Fruit fly (Drosophila melanogaster) whole organism, embryonic: ENCODE data around the gene Sec61alpha.

ENCODE experiments used
- Ada2b ChIP-seq: fragments of 200-800 bp; sonication (Bioruptor generic); IDR thresholded peaks from 2 replicates; pipeline ENCODE4 v1.3.6; 2022; ENCODE audit warnings: missing biosample characterization, missing genetic modification characterization
- B-H2 ChIP-seq: fragments of 200-800 bp; sonication (Bioruptor generic); optimal IDR thresholded peaks from 2 replicates; lab custom pipeline; 2018; ENCODE audit warnings: missing biosample characterization, mild to moderate bottlenecking, missing genetic modification characterization
- CG11696 ChIP-seq: fragments of 200-800 bp; sonication (Bioruptor generic); IDR thresholded peaks from 2 replicates; pipeline ENCODE4 v1.3.6; 2022; ENCODE audit warnings: missing biosample characterization, missing genetic modification characterization
- CG14441 ChIP-seq: fragments of 200-800 bp; sonication (Bioruptor generic); IDR thresholded peaks from 2 replicates; pipeline ENCODE4 v1.3.6; 2022; ENCODE audit warnings: missing biosample characterization, missing genetic modification characterization
- CG14860 ChIP-seq: fragments of 200-800 bp; sonication (Bioruptor generic); IDR thresholded peaks from 3 replicates; pipeline ENCODE4 v1.3.6; 2022; ENCODE audit warnings: missing biosample characterization, missing genetic modification characterization; ENCODE audit not compliant: partially characterized antibody
- CG15073 ChIP-seq: fragments of 200-800 bp; sonication (Bioruptor generic); optimal IDR thresholded peaks from 2 replicates; lab custom pipeline; 2016; ENCODE audit warnings: missing biosample characterization, missing genetic modification characterization
- CG1529 ChIP-seq: fragments of 200-800 bp; sonication (Bioruptor generic); optimal IDR thresholded peaks from 3 replicates; lab custom pipeline; 2018; ENCODE audit warnings: missing biosample characterization, missing genetic modification characterization
- CG15696 ChIP-seq: fragments of 200-800 bp; sonication (Bioruptor generic); optimal IDR thresholded peaks from 2 replicates; lab custom pipeline; 2019; ENCODE audit warnings: missing biosample characterization, mild to moderate bottlenecking, missing genetic modification characterization, moderate library complexity
- CG1792 ChIP-seq: fragments of 200-800 bp; sonication (Bioruptor generic); optimal IDR thresholded peaks from 2 replicates; lab custom pipeline; 2016; ENCODE audit warnings: missing biosample characterization, missing genetic modification characterization
- CG2678 ChIP-seq: fragments of 200-800 bp; sonication (Bioruptor generic); optimal IDR thresholded peaks from 3 replicates; lab custom pipeline; 2019; ENCODE audit warnings: missing biosample characterization, mild to moderate bottlenecking, missing genetic modification characterization, moderate library complexity
- CG3163 ChIP-seq: fragments of 200-800 bp; sonication (Bioruptor generic); optimal IDR thresholded peaks from 3 replicates; lab custom pipeline; 2016; ENCODE audit warnings: missing biosample characterization, missing genetic modification characterization
- CG32772 ChIP-seq: fragments of 200-800 bp; sonication (Bioruptor generic); IDR thresholded peaks from 2 replicates; pipeline ENCODE4 v1.3.6; 2022; ENCODE audit warnings: missing biosample characterization, missing genetic modification characterization
- CG34376 ChIP-seq: fragments of 200-800 bp; sonication (Bioruptor generic); optimal IDR thresholded peaks from 2 replicates; lab custom pipeline; 2018; ENCODE audit warnings: missing biosample characterization, mild to moderate bottlenecking, missing genetic modification characterization
- CG3838 ChIP-seq: fragments of 200-800 bp; sonication (Bioruptor generic); optimal IDR thresholded peaks from 3 replicates; lab custom pipeline; 2016; ENCODE audit warnings: missing biosample characterization, missing genetic modification characterization
- CG5953 ChIP-seq: fragments of 200-800 bp; sonication (Bioruptor generic); IDR thresholded peaks from 2 replicates; pipeline ENCODE4 v1.3.6; 2022; ENCODE audit warnings: missing biosample characterization, missing genetic modification characterization
- CG8944 ChIP-seq: fragments of 200-800 bp; sonication (Bioruptor generic); optimal IDR thresholded peaks from 3 replicates; lab custom pipeline; 2016; ENCODE audit warnings: missing biosample characterization, missing genetic modification characterization
- CG9215 ChIP-seq: fragments of 200-800 bp; sonication (Bioruptor generic); IDR thresholded peaks from 2 replicates; pipeline ENCODE4 v1.3.6; 2022; ENCODE audit warnings: missing biosample characterization, missing genetic modification characterization
- CG9797 ChIP-seq: fragments of 200-800 bp; sonication (Bioruptor generic); optimal IDR thresholded peaks from 3 replicates; lab custom pipeline; 2018; ENCODE audit warnings: missing biosample characterization, mild to moderate bottlenecking, missing genetic modification characterization
- Dad ChIP-seq: fragments of 200-800 bp; sonication (Bioruptor generic); optimal IDR thresholded peaks from 3 replicates; lab custom pipeline; 2016; ENCODE audit warnings: missing biosample characterization, missing genetic modification characterization
- Dfd ChIP-seq, 2 experiments: fragments of >200 bp; optimal IDR thresholded peaks; 2 replicates each; lab custom pipeline; 2017; ENCODE audit warnings: missing biosample characterization in 2 of 2, missing genetic modification characterization in 2 of 2
- Dref ChIP-seq: fragments of 200-800 bp; sonication (Bioruptor generic); IDR thresholded peaks from 2 replicates; pipeline ENCODE4 v1.3.6; 2022; ENCODE audit warnings: missing biosample characterization, missing genetic modification characterization
- E2f1 ChIP-seq: fragments of 200-800 bp; sonication (Bioruptor generic); IDR thresholded peaks from 2 replicates; pipeline ENCODE4 v1.3.6; 2022; ENCODE audit warnings: missing biosample characterization, missing genetic modification characterization
- E2f2 ChIP-seq: fragments of 200-800 bp; sonication (Bioruptor generic); IDR thresholded peaks from 2 replicates; pipeline ENCODE4 v1.3.6; 2022; ENCODE audit warnings: missing biosample characterization, missing genetic modification characterization
- Ets97D ChIP-seq: fragments of 200-800 bp; sonication (Bioruptor generic); optimal IDR thresholded peaks from 3 replicates; lab custom pipeline; 2016; ENCODE audit warnings: missing biosample characterization, missing genetic modification characterization
- H2.0 ChIP-seq: fragments of 200-800 bp; sonication (Bioruptor generic); IDR thresholded peaks from 2 replicates; pipeline ENCODE4 v1.3.6; 2022; ENCODE audit warnings: missing biosample characterization, missing genetic modification characterization
- Hmr ChIP-seq: fragments of 200-800 bp; sonication (Bioruptor generic); optimal IDR thresholded peaks from 3 replicates; lab custom pipeline; 2017; ENCODE audit warnings: mild to moderate bottlenecking, missing biosample characterization, missing genetic modification reagents, missing genetic modification characterization
- Hmx ChIP-seq: fragments of 200-800 bp; sonication (Bioruptor generic); optimal IDR thresholded peaks from 2 replicates; lab custom pipeline; 2016; ENCODE audit warnings: missing biosample characterization, missing genetic modification characterization
- Lpt ChIP-seq: fragments of >200 bp; optimal IDR thresholded peaks from 2 replicates; lab custom pipeline; 2018; ENCODE audit warnings: missing biosample characterization, missing genetic modification characterization
- Med ChIP-seq: fragments of 200-800 bp; sonication (Bioruptor generic); peaks from one replicate; lab custom pipeline; 2016; ENCODE audit warnings: missing biosample characterization, missing genetic modification characterization, mild to moderate bottlenecking, inconsistent platforms, moderate library complexity
- Myb ChIP-seq: fragments of 200-800 bp; sonication (Bioruptor generic); optimal IDR thresholded peaks from 2 replicates; lab custom pipeline; 2016; ENCODE audit warnings: missing biosample characterization, missing genetic modification characterization
- NC2β ChIP-seq: fragments of 200-800 bp; sonication (Bioruptor generic); optimal IDR thresholded peaks from 2 replicates; lab custom pipeline; 2016; ENCODE audit warnings: missing biosample characterization, missing genetic modification characterization
- Sry-δ ChIP-seq: fragments of 200-800 bp; sonication (Bioruptor generic); optimal IDR thresholded peaks from 2 replicates; lab custom pipeline; 2016; ENCODE audit warnings: missing biosample characterization, missing genetic modification characterization
- Taf1 ChIP-seq: fragments of 200-800 bp; sonication (Bioruptor generic); IDR thresholded peaks from 2 replicates; pipeline ENCODE4 v1.3.6; 2022; ENCODE audit warnings: missing biosample characterization, missing genetic modification characterization
- ara ChIP-seq: fragments of 200-800 bp; sonication (Bioruptor generic); IDR thresholded peaks from 2 replicates; pipeline ENCODE4 v1.3.6; 2022; ENCODE audit warnings: missing biosample characterization, missing genetic modification characterization
- crc ChIP-seq: fragments of 200-800 bp; sonication (Bioruptor generic); optimal IDR thresholded peaks from 2 replicates; lab custom pipeline; 2016; ENCODE audit warnings: missing biosample characterization, missing genetic modification characterization
- crol ChIP-seq: fragments of 200-800 bp; sonication (Bioruptor generic); IDR thresholded peaks from 2 replicates; pipeline ENCODE4 v1.3.6; 2022; ENCODE audit warnings: missing biosample characterization, missing genetic modification characterization
- danr ChIP-seq: fragments of 200-800 bp; sonication (Bioruptor generic); IDR thresholded peaks from 2 replicates; pipeline ENCODE4 v1.3.6; 2022; ENCODE audit warnings: missing biosample characterization, missing genetic modification characterization
- disco-r ChIP-seq: fragments of 200-800 bp; sonication (Bioruptor generic); optimal IDR thresholded peaks from 2 replicates; lab custom pipeline; 2016; ENCODE audit warnings: missing biosample characterization, missing genetic modification characterization
- dmrt11E ChIP-seq: fragments of 200-800 bp; sonication (Bioruptor generic); optimal IDR thresholded peaks from 3 replicates; lab custom pipeline; 2018; ENCODE audit warnings: missing biosample characterization, mild to moderate bottlenecking, missing genetic modification characterization, moderate library complexity
- dpn ChIP-seq, 2 experiments: fragments of 200-800 bp; sonication (Bioruptor generic); optimal IDR thresholded peaks; 3 replicates each; lab custom pipeline; 2016; ENCODE audit warnings: missing biosample characterization in 2 of 2, missing genetic modification characterization in 2 of 2
- ftz-f1 ChIP-seq: fragments of 200-800 bp; sonication (Bioruptor generic); optimal IDR thresholded peaks from 2 replicates; lab custom pipeline; 2016; ENCODE audit warnings: missing biosample characterization, missing genetic modification characterization
- gem ChIP-seq: fragments of 200-800 bp; sonication (Bioruptor generic); optimal IDR thresholded peaks from 2 replicates; lab custom pipeline; 2019; ENCODE audit warnings: missing biosample characterization, mild to moderate bottlenecking, missing genetic modification characterization, moderate library complexity
- jigr1 ChIP-seq: fragments of 200-800 bp; sonication (Bioruptor generic); IDR thresholded peaks from 3 replicates; pipeline ENCODE4 v1.3.6; 2022; ENCODE audit warnings: missing biosample characterization, missing genetic modification characterization
- jumu ChIP-seq: fragments of 200-800 bp; sonication (Bioruptor generic); optimal IDR thresholded peaks from 3 replicates; lab custom pipeline; 2016; ENCODE audit warnings: missing biosample characterization, missing genetic modification characterization
- kni ChIP-seq: fragments of 200-800 bp; sonication (Bioruptor generic); optimal IDR thresholded peaks from 3 replicates; lab custom pipeline; 2017; ENCODE audit warnings: mild to moderate bottlenecking, missing biosample characterization, missing genetic modification reagents, missing genetic modification characterization
- odd ChIP-seq: fragments of 200-800 bp; sonication (Bioruptor generic); optimal IDR thresholded peaks from 2 replicates; lab custom pipeline; 2017; ENCODE audit warnings: missing biosample characterization, mild to moderate bottlenecking, missing genetic modification characterization
- peb ChIP-seq: fragments of 200-800 bp; sonication (Bioruptor generic); IDR thresholded peaks from 2 replicates; pipeline ENCODE4 v1.3.6; 2022; ENCODE audit warnings: missing biosample characterization, missing genetic modification characterization
- pnt ChIP-seq: fragments of 200-800 bp; sonication (Bioruptor generic); optimal IDR thresholded peaks from 3 replicates; lab custom pipeline; 2016; ENCODE audit warnings: missing biosample characterization, missing genetic modification characterization
- pum ChIP-seq: fragments of 200-800 bp; sonication (Bioruptor generic); optimal IDR thresholded peaks from 2 replicates; lab custom pipeline; 2016; ENCODE audit warnings: missing biosample characterization, missing genetic modification characterization
- scrt ChIP-seq: fragments of 200-800 bp; sonication (Bioruptor generic); optimal IDR thresholded peaks from 2 replicates; lab custom pipeline; 2018; ENCODE audit warnings: missing biosample characterization, mild to moderate bottlenecking, missing genetic modification characterization, moderate library complexity
- sens ChIP-seq: fragments of 200-800 bp; sonication (Bioruptor generic); peaks from one replicate; lab custom pipeline; 2016; ENCODE audit warnings: missing biosample characterization, missing genetic modification characterization
- zfh1 ChIP-seq: fragments of 200-800 bp; sonication (Bioruptor generic); IDR thresholded peaks from 3 replicates; pipeline ENCODE4 v1.3.6; 2022; ENCODE audit warnings: missing biosample characterization, missing genetic modification characterization
- zfh2 ChIP-seq: fragments of 200-800 bp; sonication (Bioruptor generic); optimal IDR thresholded peaks from 2 replicates; lab custom pipeline; 2016; ENCODE audit warnings: missing biosample characterization, missing genetic modification characterization

Gene Sec61alpha

DNA sequence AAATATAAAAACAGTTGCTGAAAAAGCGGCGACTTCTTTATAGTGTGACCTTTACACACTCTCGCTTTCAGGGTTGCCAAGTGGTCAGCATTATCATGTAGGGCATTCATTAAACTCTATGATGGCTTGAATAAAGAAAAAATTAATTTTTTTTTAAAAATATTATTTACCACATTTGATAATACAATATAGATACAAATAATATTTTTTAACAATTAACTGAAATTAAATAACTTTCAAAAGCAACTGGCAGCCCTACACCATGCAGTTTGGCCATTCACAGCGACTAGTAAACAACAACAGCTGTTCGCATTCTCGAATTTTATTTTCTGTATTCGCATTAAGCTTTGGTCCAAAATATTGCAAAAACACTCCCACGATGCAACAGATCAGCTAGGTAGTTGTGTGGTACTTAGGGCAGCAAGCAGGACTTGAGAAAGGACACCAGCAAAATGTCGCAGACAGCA, 10.4 kb upstream of the Sec61alpha start, which contains the start of the genes Phf5a and CG31638 (continued):
- TF ChIP-seq Sry-δ (GFP tag; lab: Kevin White, UChicago): no peak
- TF ChIP-seq disco-r (GFP tag; lab: Kevin White, UChicago): peak; percentile 39
- TF ChIP-seq CG9797: peak; percentile 86
- peak; percentile 72 for TF ChIP-seq odd
- TF ChIP-seq Ets97D (GFP tag; lab: Kevin White, UChicago): peak; percentile 35
- TF ChIP-seq CG2678: peak; percentile 96
- peak; percentile 85 for TF ChIP-seq jumu (GFP tag; lab: Kevin White, UChicago)
- TF ChIP-seq danr (GFP tag; lab: Robert Waterston, UW): peak; percentile 94
- TF ChIP-seq crol (GFP tag; lab: Robert Waterston, UW): peak; percentile 53; the same call in 1 of the 2 replicates
- TF ChIP-seq sens (GFP tag; lab: Kevin White, UChicago): peak; percentile 86
- TF ChIP-seq dpn (GFP tag; optimal IDR thresholded peaks at IDR 0.05; lab: Kevin White, UChicago): peak; percentile 66 to 92
- TF ChIP-seq crc (GFP tag; lab: Kevin White, UChicago): peak; percentile 38
- TF ChIP-seq zfh1 (GFP tag; lab: Robert Waterston, UW): peak; percentile 70
- TF ChIP-seq ara (GFP tag; lab: Robert Waterston, UW): peak; percentile 95
- TF ChIP-seq Dfd (GFP tag; optimal IDR thresholded peaks at IDR 0.05; lab: Kevin White, UChicago): no peak
- TF ChIP-seq CG5953 (GFP tag; lab: Robert Waterston, UW): no peak
- peak; percentile 90 for TF ChIP-seq CG11696
- TF ChIP-seq NC2β (GFP tag; lab: Kevin White, UChicago): peak; percentile 60
- TF ChIP-seq Dref (GFP tag; lab: Robert Waterston, UW): no peak
- TF ChIP-seq Hmx (GFP tag; lab: Kevin White, UChicago): peak; percentile 18
- no peak for TF ChIP-seq Lpt
- TF ChIP-seq CG8944: peak; percentile 72
- TF ChIP-seq scrt (GFP tag; lab: Kevin White, UChicago): peak; percentile 88
- TF ChIP-seq jigr1 (GFP tag; lab: Robert Waterston, UW): peak; percentile 93
- TF ChIP-seq pnt (GFP tag; lab: Kevin White, UChicago): peak; percentile 86
- TF ChIP-seq E2f1 (GFP tag; lab: Robert Waterston, UW): peak; percentile 98
- TF ChIP-seq CG14860 (GFP tag; lab: Robert Waterston, UW): no peak
- peak; percentile 53; the same call in 1 of the 2 replicates for TF ChIP-seq H2.0 (GFP tag; lab: Robert Waterston, UW)
- TF ChIP-seq Dad (GFP tag; lab: Kevin White, UChicago): no peak
- TF ChIP-seq Hmr (GFP tag; lab: Kevin White, UChicago): peak; percentile 96
- peak; percentile 54 for TF ChIP-seq Ada2b (GFP tag; lab: Robert Waterston, UW)
- TF ChIP-seq B-H2 (GFP tag; lab: Kevin White, UChicago): peak; percentile 62
- TF ChIP-seq gem (tag; lab: Kevin White, UChicago): peak; percentile 99
- peak; percentile 98 for TF ChIP-seq CG32772
- peak; percentile 98 for TF ChIP-seq CG14441
- no peak for TF ChIP-seq CG3163 (GFP tag; lab: Kevin White, UChicago)
- peak; percentile 66; the same call in 1 of the 2 replicates for TF ChIP-seq E2f2 (GFP tag; lab: Robert Waterston, UW)
- peak; percentile 95 for TF ChIP-seq Taf1
- peak; percentile 94 for TF ChIP-seq peb (GFP tag; lab: Robert Waterston, UW)
- no peak for TF ChIP-seq CG15073 (GFP tag; lab: Kevin White, UChicago)
- TF ChIP-seq pum (GFP tag; lab: Kevin White, UChicago): peak; percentile 62
- TF ChIP-seq dmrt11E (tag; lab: Kevin White, UChicago): peak; percentile 93
- no peak for TF ChIP-seq CG1792 (GFP tag; lab: Kevin White, UChicago)
- TF ChIP-seq CG15696 (tag; lab: Kevin White, UChicago): peak; percentile 97
- peak; percentile 96 for TF ChIP-seq CG9215 (GFP tag; lab: Robert Waterston, UW)
- peak; percentile 90 for TF ChIP-seq zfh2
- peak; percentile 84 for TF ChIP-seq CG34376 (GFP tag; lab: Kevin White, UChicago)
- peak; percentile 54 for TF ChIP-seq kni (GFP tag; lab: Kevin White, UChicago)
- peak; percentile 85 for TF ChIP-seq CG1529 (GFP tag; lab: Kevin White, UChicago)
- no peak for TF ChIP-seq ftz-f1 (GFP tag; lab: Kevin White, UChicago)
- TF ChIP-seq Myb (GFP tag; lab: Kevin White, UChicago): peak; percentile 59
- no peak for TF ChIP-seq CG3838 (GFP tag; lab: Kevin White, UChicago)
- TF ChIP-seq Med (GFP tag; lab: Kevin White, UChicago): peak; percentile 87
